Worm (Caenorhabditis elegans) whole organism, L3 larva: ENCODE measurements around the gene F45H10.2.

ENCODE experiments used
- R02D3.7 ChIP-seq: fragments of 150-350 bp; optimal IDR thresholded peaks from 2 replicates; lab custom pipeline; 2014; ENCODE audit warnings: missing biosample characterization, missing genetic modification characterization
- elt-2 ChIP-seq: sonication (generic microtip); optimal IDR thresholded peaks from 2 replicates; lab custom pipeline; 2016; ENCODE audit warnings: missing genetic modification reagents, mild to moderate bottlenecking, missing genetic modification characterization, missing compliant biosample characterization
- fkh-10 ChIP-seq: sonication (generic microtip); optimal IDR thresholded peaks from 2 replicates; lab custom pipeline; 2017; ENCODE audit warnings: missing biosample characterization, missing genetic modification reagents, missing genetic modification characterization
- hmg-11 ChIP-seq: sonication (generic microtip); optimal IDR thresholded peaks from 2 replicates; lab custom pipeline; 2016; ENCODE audit warnings: missing genetic modification characterization, missing compliant biosample characterization
- mdl-1 ChIP-seq: fragments of 150-350 bp; optimal IDR thresholded peaks from 2 replicates; lab custom pipeline; 2014; ENCODE audit warnings: missing biosample characterization, missing genetic modification characterization
- nfya-1 ChIP-seq: sonication (generic microtip); optimal IDR thresholded peaks from 2 replicates; lab custom pipeline; 2017; ENCODE audit warnings: missing genetic modification characterization, mild to moderate bottlenecking, missing compliant biosample characterization, antibody characterized with exemption, moderate library complexity; ENCODE audit not compliant: insufficient read depth
- nhr-67 ChIP-seq: fragments of 150-350 bp; optimal IDR thresholded peaks from 2 replicates; lab custom pipeline; 2014; ENCODE audit warnings: missing biosample characterization, missing genetic modification characterization
- pqm-1 ChIP-seq: fragments of 150-350 bp; optimal IDR thresholded peaks from 2 replicates; lab custom pipeline; 2017; ENCODE audit warnings: missing biosample characterization, missing genetic modification characterization, inconsistent platforms
- sea-2 ChIP-seq: fragments of 150-350 bp; sonication (generic microtip); optimal IDR thresholded peaks from 4 replicates; lab custom pipeline; 2014; ENCODE audit warnings: missing biosample characterization, missing genetic modification reagents, missing genetic modification characterization
- snpc-4 ChIP-seq: fragments of 150-350 bp; optimal IDR thresholded peaks from 2 replicates; lab custom pipeline; 2014; ENCODE audit warnings: missing biosample characterization, missing genetic modification characterization
- unc-62 ChIP-seq: fragments of 150-350 bp; sonication (generic microtip); optimal IDR thresholded peaks from 4 replicates; lab custom pipeline; 2014; ENCODE audit warnings: missing biosample characterization, missing genetic modification reagents, missing genetic modification characterization
- ztf-11 ChIP-seq: fragments of 150-350 bp; optimal IDR thresholded peaks from 2 replicates; lab custom pipeline; 2014; ENCODE audit warnings: missing biosample characterization, missing genetic modification characterization
- ztf-4 ChIP-seq: fragments of 150-350 bp; optimal IDR thresholded peaks from 2 replicates; lab custom pipeline; 2014; ENCODE audit warnings: missing biosample characterization, missing genetic modification characterization

ce11 chrII:13501575-13501974, 8.7 kb upstream of the F45H10.2 start, which contains the start of gene F45H10.5:
- TF ChIP-seq hmg-11 (tag; lab: Kevin White, UChicago) (no peak), ztf-4 (tag; lab: Kevin White, UChicago) (no peak), unc-62 (GFP tag; lab: Kevin White, UChicago) (no peak), nhr-67 (tag; lab: Kevin White, UChicago) (no peak), sea-2 (no peak), mdl-1 (tag; lab: Kevin White, UChicago) (no peak), R02D3.7 (tag; lab: Kevin White, UChicago) (no peak), elt-2 (tag; lab: Kevin White, UChicago) (no peak), snpc-4 (tag; lab: Kevin White, UChicago) (no peak), nfya-1 (no peak), fkh-10 (no peak), pqm-1 (tag; lab: Kevin White, UChicago) (no peak), ztf-11 (tag; lab: Kevin White, UChicago) (no peak)
